Fruit fly (Drosophila melanogaster): ENCODE results near the gene CG13077.

Gene CG13077

DNA sequence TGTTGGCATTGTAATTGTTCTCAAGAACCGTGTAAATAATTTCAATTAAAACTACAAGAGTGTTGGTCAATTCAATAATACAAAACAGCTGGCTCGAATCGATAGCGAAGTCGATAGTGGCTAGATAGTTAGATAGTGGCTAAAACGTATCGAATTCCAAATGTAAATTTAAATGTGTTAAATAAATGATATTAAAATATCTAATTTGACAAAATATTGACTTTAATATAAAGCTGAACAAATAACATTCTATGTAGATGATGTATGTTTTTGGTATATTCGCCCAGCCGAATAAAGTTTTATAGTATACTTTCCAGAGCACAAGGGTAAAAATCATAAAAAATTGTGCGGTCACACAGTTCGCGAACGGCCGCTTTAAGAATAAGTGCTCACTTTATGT lies 39.3 kb upstream of the CG13077 start, which contains the start of the genes Dpm1 and CG10137:
TSS of gene Dpm1 (minus strand) at position 53 of the 400 bp plus-strand sequence.
TSS of gene CG10137 (plus strand) at position 371 of the 400 bp plus-strand sequence.
- TF ChIP-seq Eip78C (GFP tag): peak; percentile 40
- peak; percentile 15 for TF ChIP-seq esn (GFP tag; optimal IDR thresholded peaks at IDR 0.05)
- TF ChIP-seq spab (GFP tag; optimal IDR thresholded peaks at IDR 0.05): no peak

DNA sequence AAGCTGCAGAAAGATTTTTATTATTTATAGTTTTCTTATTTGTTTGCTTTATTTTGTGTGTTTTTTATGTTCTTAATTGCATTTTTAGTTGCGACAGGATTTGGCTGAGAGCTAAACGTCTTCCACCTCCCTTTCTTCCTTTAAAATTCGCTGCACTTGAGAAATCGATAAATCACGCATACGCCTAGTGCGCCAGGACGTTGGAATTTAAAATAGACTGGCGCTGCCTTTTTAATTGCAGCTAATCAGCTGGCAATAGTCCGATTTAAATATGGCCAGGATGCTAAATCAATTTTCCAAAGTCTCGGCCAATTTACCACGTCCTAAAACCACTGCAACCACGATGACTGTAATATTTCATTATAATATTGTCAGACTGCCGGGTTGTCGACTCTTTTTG lies 38.8 kb upstream of the CG13077 start:
- TF ChIP-seq CG4318 (GFP tag; optimal IDR thresholded peaks at IDR 0.05) (no peak), pdm3 (GFP tag; optimal IDR thresholded peaks at IDR 0.05) (no peak), Eip78C (GFP tag) (peak; percentile 38)

DNA sequence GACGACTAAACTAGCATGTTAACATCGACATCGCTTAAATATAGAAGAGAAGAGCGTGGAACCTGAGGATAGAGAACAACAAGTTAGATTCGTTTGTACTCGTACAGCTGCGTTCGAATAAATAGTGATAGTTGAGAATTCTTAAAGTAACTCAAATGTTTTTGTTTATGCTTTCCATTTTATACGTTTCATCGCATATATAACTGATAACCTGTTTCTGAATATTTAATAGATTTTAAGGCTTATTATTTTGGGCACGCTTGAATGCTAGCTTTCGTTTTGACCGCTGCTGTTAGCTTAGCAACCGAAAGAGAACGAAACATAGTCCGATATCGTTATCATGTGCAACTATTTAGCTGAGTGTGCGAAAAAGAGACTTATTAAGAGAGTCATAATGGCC lies 37.4 kb upstream of the CG13077 start:
- TF ChIP-seq ss (GFP tag; optimal IDR thresholded peaks at IDR 0.05) (peak; percentile 94), CG10669 (GFP tag; optimal IDR thresholded peaks at IDR 0.05) (peak; percentile 94), CG10631 (GFP tag; optimal IDR thresholded peaks at IDR 0.05) (peak; percentile 96), CG16779 (tag; optimal IDR thresholded peaks at IDR 0.05) (peak; percentile 97), CG6792 (GFP tag; optimal IDR thresholded peaks at IDR 0.05) (peak; percentile 91), spab (GFP tag; optimal IDR thresholded peaks at IDR 0.05) (peak; percentile 92), dsx (GFP tag; optimal IDR thresholded peaks at IDR 0.05; ENCODE audit: poor library complexity, severe bottlenecking) (peak; percentile 97), salr (GFP tag; optimal IDR thresholded peaks at IDR 0.05) (peak; percentile 89 to 97), OdsH (GFP tag; optimal IDR thresholded peaks at IDR 0.05) (peak; percentile 97), CG15336 (GFP tag; IDR thresholded peaks at IDR 0.05) (peak; percentile 100), eg (GFP tag; IDR thresholded peaks at IDR 0.05) (peak; percentile 100), CG7368 (GFP tag; optimal IDR thresholded peaks at IDR 0.05) (peak; percentile 90), CG4318 (GFP tag; optimal IDR thresholded peaks at IDR 0.05) (peak; percentile 95), CG8319 (GFP tag; optimal IDR thresholded peaks at IDR 0.05) (peak; percentile 85), CG6276 (GFP tag; optimal IDR thresholded peaks at IDR 0.05) (peak; percentile 99), CG32006 (GFP tag; optimal IDR thresholded peaks at IDR 0.05) (peak; percentile 99), Eip75B (GFP tag; optimal IDR thresholded peaks at IDR 0.05) (peak; percentile 95), Gug (GFP tag; IDR thresholded peaks at IDR 0.05) (peak; percentile 99), CG6808 (GFP tag; optimal IDR thresholded peaks at IDR 0.05) (peak; percentile 92), Sox14 (GFP tag; optimal IDR thresholded peaks at IDR 0.05) (peak; percentile 95), Sox15 (GFP tag; optimal IDR thresholded peaks at IDR 0.05) (peak; percentile 74), topi (GFP tag; optimal IDR thresholded peaks at IDR 0.05) (peak; percentile 71), net (GFP tag; optimal IDR thresholded peaks at IDR 0.05) (peak; percentile 97), Sox102F (GFP tag; optimal IDR thresholded peaks at IDR 0.05) (peak; percentile 54), esn (GFP tag; optimal IDR thresholded peaks at IDR 0.05) (peak; percentile 74), fd59A (GFP tag; optimal IDR thresholded peaks at IDR 0.05) (peak; percentile 96), CG34406 (GFP tag; optimal IDR thresholded peaks at IDR 0.05) (peak; percentile 86), CG8119 (GFP tag; IDR thresholded peaks at IDR 0.05) (peak; percentile 99), vri (GFP tag; optimal IDR thresholded peaks at IDR 0.05) (peak; percentile 83), lz (GFP tag; optimal IDR thresholded peaks at IDR 0.05) (peak; percentile 77), Ets21C (GFP tag; optimal IDR thresholded peaks at IDR 0.05) (peak; percentile 27), Eip78C (GFP tag) (peak; percentile 99), CG11902 (GFP tag; optimal IDR thresholded peaks at IDR 0.05) (peak; percentile 61), Blimp-1 (GFP tag; optimal IDR thresholded peaks at IDR 0.05) (no peak), CG6854 (GFP tag; optimal IDR thresholded peaks at IDR 0.05) (no peak), acj6 (GFP tag; optimal IDR thresholded peaks at IDR 0.05) (peak; percentile 94), Ets96B (tag; optimal IDR thresholded peaks at IDR 0.05) (peak; percentile 98), fd85E (GFP tag; optimal IDR thresholded peaks at IDR 0.05) (peak; percentile 67), CG3919 (GFP tag; optimal IDR thresholded peaks at IDR 0.05) (peak; percentile 97), CG8632 (GFP tag; optimal IDR thresholded peaks at IDR 0.05) (peak; percentile 90), Eip93F (GFP tag; optimal IDR thresholded peaks at IDR 0.05) (peak; percentile 61), CG3032 (tag; optimal IDR thresholded peaks at IDR 0.05) (peak; percentile 93), CG1621 (tag; optimal IDR thresholded peaks at IDR 0.05) (peak; percentile 93), Hr39 (GFP tag; optimal IDR thresholded peaks at IDR 0.05) (peak; percentile 69), CG6163 (GFP tag; IDR thresholded peaks at IDR 0.05) (peak; percentile 99), Hr38 (GFP tag; optimal IDR thresholded peaks at IDR 0.05) (peak; percentile 33)

Data from whole organism, prepupa.